Worm (Caenorhabditis elegans) whole organism, L4 larva: ENCODE measurements around the gene C06B3.7.

Source experiments
- D1046.2 ChIP-seq: fragments of 200-800 bp; sonication (Bioruptor generic); IDR thresholded peaks from 2 replicates; pipeline ENCODE4 v1.3.6; 2022; ENCODE audit warnings: missing genetic modification characterization, missing compliant biosample characterization
- F26F4.8 ChIP-seq: fragments of 200-800 bp; sonication (Bioruptor generic); conservative IDR thresholded peaks from 2 replicates; pipeline ENCODE4 v1.3.6; 2022; ENCODE audit warnings: missing genetic modification characterization, missing compliant biosample characterization
- F37D6.2 ChIP-seq: sonication (generic microtip); optimal IDR thresholded peaks from 2 replicates; lab custom pipeline; 2016; ENCODE audit warnings: mild to moderate bottlenecking, missing genetic modification characterization, missing compliant biosample characterization
- F49E8.2 ChIP-seq: sonication (generic microtip); optimal IDR thresholded peaks from 2 replicates; lab custom pipeline; 2016; ENCODE audit warnings: missing compliant biosample characterization, mild to moderate bottlenecking, missing genetic modification characterization, borderline replicate concordance
- Y48G9A.11 ChIP-seq: fragments of 200-800 bp; sonication (Bioruptor generic); IDR thresholded peaks from 2 replicates; pipeline ENCODE4 v1.3.6; 2022; ENCODE audit warnings: missing genetic modification reagents, missing genetic modification characterization, missing compliant biosample characterization
- Y5F2A.4 ChIP-seq: fragments of 200-800 bp; sonication (Bioruptor generic); optimal IDR thresholded peaks from 2 replicates; lab custom pipeline; 2018; ENCODE audit warnings: mild to moderate bottlenecking, missing genetic modification characterization, missing compliant biosample characterization
- aha-1 ChIP-seq: fragments of 150-350 bp; peaks from one replicate; lab custom pipeline; 2014; ENCODE audit warnings: missing biosample characterization, missing genetic modification characterization
- aly-2 ChIP-seq: sonication (generic microtip); optimal IDR thresholded peaks from 2 replicates; lab custom pipeline; 2018; ENCODE audit warnings: missing biosample characterization, missing genetic modification characterization
- ceh-32 ChIP-seq: sonication (generic microtip); optimal IDR thresholded peaks from 2 replicates; lab custom pipeline; 2016; ENCODE audit warnings: mild to moderate bottlenecking, missing genetic modification characterization, missing compliant biosample characterization; ENCODE audit not compliant: poor library complexity
- ceh-44 ChIP-seq: fragments of 200-800 bp; sonication (Bioruptor generic); IDR thresholded peaks from 2 replicates; pipeline ENCODE4 v1.3.6; 2022; ENCODE audit warnings: missing genetic modification reagents, missing genetic modification characterization, missing compliant biosample characterization
- ces-1 ChIP-seq: fragments of 150-350 bp; sonication (generic microtip); optimal IDR thresholded peaks from 4 replicates; lab custom pipeline; 2014; ENCODE audit warnings: missing biosample characterization, missing genetic modification reagents, missing genetic modification characterization
- daf-12 ChIP-seq: fragments of 150-350 bp; optimal IDR thresholded peaks from 2 replicates; lab custom pipeline; 2014; ENCODE audit warnings: missing biosample characterization, missing genetic modification reagents, missing genetic modification characterization
- daf-16 ChIP-seq, 3 experiments: sonication (generic microtip); optimal IDR thresholded peaks; 2 replicates each; lab custom pipeline; 2016 to 2017; ENCODE audit warnings: missing genetic modification characterization in 3 of 3, missing genetic modification reagents in 3 of 3, mild to moderate bottlenecking in 2 of 3, missing compliant biosample characterization in 2 of 3, missing biosample characterization in 1 of 3, moderate library complexity in 1 of 3
- daf-19 ChIP-seq: fragments of 200-800 bp; sonication (Bioruptor generic); conservative IDR thresholded peaks from 2 replicates; pipeline ENCODE4 v1.3.6; 2022; ENCODE audit warnings: missing genetic modification characterization, missing compliant biosample characterization
- dmd-6 ChIP-seq: fragments of 200-800 bp; sonication (Bioruptor generic); IDR thresholded peaks from 2 replicates; pipeline ENCODE4 v1.3.6; 2022; ENCODE audit warnings: missing genetic modification reagents, missing genetic modification characterization, missing compliant biosample characterization
- dmd-8 ChIP-seq: fragments of 200-800 bp; sonication (Bioruptor generic); IDR thresholded peaks from 2 replicates; pipeline ENCODE4 v1.3.6; 2022; ENCODE audit warnings: missing genetic modification characterization, missing compliant biosample characterization
- dpl-1 ChIP-seq: fragments of 150-350 bp; optimal IDR thresholded peaks from 2 replicates; lab custom pipeline; 2014; ENCODE audit warnings: missing biosample characterization, missing genetic modification reagents, missing genetic modification characterization
- duxl-1 ChIP-seq: sonication (generic microtip); optimal IDR thresholded peaks from 2 replicates; lab custom pipeline; 2016; ENCODE audit warnings: mild to moderate bottlenecking, missing genetic modification characterization, moderate library complexity, missing compliant biosample characterization; ENCODE audit not compliant: poor library complexity
- egl-27 ChIP-seq: sonication (generic microtip); optimal IDR thresholded peaks from 3 replicates; lab custom pipeline; 2017; ENCODE audit warnings: missing biosample characterization, missing genetic modification reagents, missing genetic modification characterization
- fos-1 ChIP-seq: fragments of 150-350 bp; optimal IDR thresholded peaks from 2 replicates; lab custom pipeline; 2014; ENCODE audit warnings: missing biosample characterization, missing genetic modification characterization
- hif-1 ChIP-seq, 2 experiments: sonication (generic microtip); optimal IDR thresholded peaks; 2 replicates each; lab custom pipeline; 2016 to 2017; ENCODE audit warnings: missing compliant biosample characterization in 2 of 2, missing genetic modification characterization in 2 of 2, missing genetic modification reagents in 2 of 2, missing genotype in 2 of 2, mild to moderate bottlenecking in 1 of 2
- hlh-11 ChIP-seq: fragments of 200-800 bp; sonication (Bioruptor generic); optimal IDR thresholded peaks from 2 replicates; lab custom pipeline; 2018; ENCODE audit warnings: mild to moderate bottlenecking, missing genetic modification characterization, missing compliant biosample characterization
- hlh-30 ChIP-seq: sonication (generic microtip); optimal IDR thresholded peaks from 2 replicates; lab custom pipeline; 2017; ENCODE audit warnings: antibody characterized with exemption, mild to moderate bottlenecking, missing genetic modification characterization, missing compliant biosample characterization; ENCODE audit not compliant: insufficient read depth
- hmg-1.1 ChIP-seq: fragments of 200-800 bp; sonication (Bioruptor generic); IDR thresholded peaks from 2 replicates; pipeline ENCODE4 v1.3.6; 2022; ENCODE audit warnings: missing genetic modification reagents, missing genetic modification characterization, missing compliant biosample characterization
- lim-7 ChIP-seq: fragments of 200-800 bp; sonication (Bioruptor generic); IDR thresholded peaks from 2 replicates; pipeline ENCODE4 v1.3.6; 2022; ENCODE audit warnings: missing genetic modification characterization, missing compliant biosample characterization
- lin-38 ChIP-seq: fragments of 200-800 bp; sonication (Bioruptor generic); IDR thresholded peaks from 2 replicates; pipeline ENCODE4 v1.3.6; 2022; ENCODE audit warnings: missing genetic modification reagents, missing genetic modification characterization, missing compliant biosample characterization
- lir-3 ChIP-seq: sonication (generic microtip); optimal IDR thresholded peaks from 2 replicates; lab custom pipeline; 2016; ENCODE audit warnings: mild to moderate bottlenecking, missing genetic modification characterization, missing compliant biosample characterization
- madf-9 ChIP-seq: fragments of 200-800 bp; sonication (Bioruptor generic); conservative IDR thresholded peaks from 2 replicates; pipeline ENCODE4 v1.3.6; 2022; ENCODE audit warnings: missing genetic modification reagents, missing genetic modification characterization, missing compliant biosample characterization
- mdt-29 ChIP-seq: fragments of 200-800 bp; sonication (Bioruptor generic); IDR thresholded peaks from 2 replicates; pipeline ENCODE4 v1.3.6; 2022; ENCODE audit warnings: missing genetic modification reagents, missing genetic modification characterization, missing compliant biosample characterization
- mxl-2 ChIP-seq: fragments of 200-800 bp; sonication (Bioruptor generic); conservative IDR thresholded peaks from 2 replicates; pipeline ENCODE4 v1.3.6; 2022; ENCODE audit warnings: missing genetic modification reagents, missing genetic modification characterization, missing compliant biosample characterization
- mxl-3 ChIP-seq: fragments of 200-800 bp; sonication (Bioruptor generic); optimal IDR thresholded peaks from 2 replicates; lab custom pipeline; 2018; ENCODE audit warnings: mild to moderate bottlenecking, missing genetic modification characterization, missing compliant biosample characterization
- nhr-10 ChIP-seq: fragments of 150-350 bp; optimal IDR thresholded peaks from 2 replicates; lab custom pipeline; 2014; ENCODE audit warnings: missing biosample characterization, missing genetic modification characterization
- nhr-102 ChIP-seq: sonication (generic microtip); optimal IDR thresholded peaks from 2 replicates; lab custom pipeline; 2016; ENCODE audit warnings: mild to moderate bottlenecking, missing genetic modification characterization, moderate library complexity, missing compliant biosample characterization
- nhr-11 ChIP-seq: fragments of 150-350 bp; optimal IDR thresholded peaks from 2 replicates; lab custom pipeline; 2014; ENCODE audit warnings: missing biosample characterization, missing genetic modification characterization
- nhr-41 ChIP-seq: fragments of 200-800 bp; sonication (Bioruptor generic); IDR thresholded peaks from 2 replicates; pipeline ENCODE4 v1.3.6; 2022; ENCODE audit warnings: missing genetic modification reagents, missing genetic modification characterization, missing compliant biosample characterization
- nhr-42 ChIP-seq: fragments of 200-800 bp; sonication (Bioruptor generic); IDR thresholded peaks from 2 replicates; pipeline ENCODE4 v1.3.6; 2022; ENCODE audit warnings: missing genetic modification characterization, missing compliant biosample characterization
- nhr-77 ChIP-seq: fragments of 150-350 bp; optimal IDR thresholded peaks from 2 replicates; lab custom pipeline; 2014; ENCODE audit warnings: missing biosample characterization, missing genetic modification characterization
- pha-4 ChIP-seq, 2 experiments: fragments of 150-350 bp in 1 of 2; fragments of 200-800 bp in 1 of 2; sonication (Bioruptor generic) in 1 of 2; IDR thresholded peaks in 1 of 2; optimal IDR thresholded peaks in 1 of 2; 2 replicates each; pipeline versions ENCODE4 v1.3.6 to Lab custom; 2014 to 2022; ENCODE audit warnings: missing genetic modification characterization in 2 of 2, missing genetic modification reagents in 2 of 2, missing biosample characterization in 1 of 2, missing compliant biosample characterization in 1 of 2
- php-3 ChIP-seq: fragments of 200-800 bp; sonication (Bioruptor generic); IDR thresholded peaks from 2 replicates; pipeline ENCODE4 v1.3.6; 2022; ENCODE audit warnings: missing genetic modification reagents, missing genetic modification characterization, missing compliant biosample characterization
- set-16 ChIP-seq: fragments of 200-800 bp; sonication (Bioruptor generic); IDR thresholded peaks from 2 replicates; pipeline ENCODE4 v1.3.6; 2022; ENCODE audit warnings: missing genetic modification reagents, missing genetic modification characterization, missing compliant biosample characterization
- snpc-1.2 ChIP-seq: fragments of 200-800 bp; sonication (Bioruptor generic); IDR thresholded peaks from 2 replicates; pipeline ENCODE4 v1.3.6; 2022; ENCODE audit warnings: missing genetic modification reagents, missing genetic modification characterization, missing compliant biosample characterization
- spr-1 ChIP-seq: sonication (generic microtip); optimal IDR thresholded peaks from 2 replicates; lab custom pipeline; 2016; ENCODE audit warnings: mild to moderate bottlenecking, missing genetic modification characterization, missing compliant biosample characterization
- unc-39 ChIP-seq: sonication (generic microtip); optimal IDR thresholded peaks from 2 replicates; lab custom pipeline; 2017; ENCODE audit warnings: missing biosample characterization, missing genetic modification characterization
- unc-62 ChIP-seq, 3 experiments: fragments of 150-350 bp in 1 of 3; sonication (generic microtip); optimal IDR thresholded peaks in 2 of 3; peaks in 1 of 3; 1 replicate in 1 of 3; 2 replicates in 2 of 3; lab custom pipeline; 2014 to 2017; ENCODE audit warnings: missing biosample characterization in 3 of 3, missing genetic modification characterization in 3 of 3, missing genetic modification reagents in 3 of 3, missing genotype in 1 of 3
- zag-1 ChIP-seq: fragments of 150-350 bp; optimal IDR thresholded peaks from 2 replicates; lab custom pipeline; 2014; ENCODE audit warnings: missing biosample characterization, missing genetic modification characterization
- zfp-2 ChIP-seq: sonication (generic microtip); optimal IDR thresholded peaks from 2 replicates; lab custom pipeline; 2016; ENCODE audit warnings: mild to moderate bottlenecking, missing genetic modification characterization, missing compliant biosample characterization
- zip-11 ChIP-seq: fragments of 200-800 bp; sonication (Bioruptor generic); IDR thresholded peaks from 2 replicates; pipeline ENCODE4 v1.3.6; 2022; ENCODE audit warnings: missing genetic modification characterization, missing compliant biosample characterization

Gene C06B3.7

ce11 chrV:13892457-13893375 lies 16.8 kb upstream of the C06B3.7 start, which contains the start of gene sptl-3 (continued):
- no peak for TF ChIP-seq dpl-1 (GFP tag; lab: Kevin White, UChicago)
- no peak for TF ChIP-seq pha-4 (GFP tag; IDR thresholded peaks at IDR 0.05; lab: Robert Waterston, UW)
- no peak for TF ChIP-seq pha-4 (tag; optimal IDR thresholded peaks at IDR 0.05; lab: Kevin White, UChicago)
- TF ChIP-seq fos-1 (tag; lab: Kevin White, UChicago) = no peak
- no peak for TF ChIP-seq zag-1
- no peak for TF ChIP-seq daf-16 (GFP tag; optimal IDR thresholded peaks at IDR 0.05; lab: Kevin White, UChicago)
- TF ChIP-seq daf-16 (tag; optimal IDR thresholded peaks at IDR 0.05; lab: Kevin White, UChicago) = peak; percentile 72
- peak; percentile 67; the same call in 1 of the 2 replicates for TF ChIP-seq php-3 (GFP tag; lab: Robert Waterston, UW)
- TF ChIP-seq dmd-8 (GFP tag; lab: Robert Waterston, UW) = no peak
- no peak for TF ChIP-seq aly-2 (tag; lab: Kevin White, UChicago)
- TF ChIP-seq F37D6.2 (tag; lab: Kevin White, UChicago) = no peak
- no peak for TF ChIP-seq Y5F2A.4 (GFP tag; lab: Kevin White, UChicago)
- TF ChIP-seq hif-1 (tag; optimal IDR thresholded peaks at IDR 0.05; lab: Kevin White, UChicago) = no peak
- no peak for TF ChIP-seq duxl-1 (tag; lab: Kevin White, UChicago)
- TF ChIP-seq nhr-42 (GFP tag; lab: Robert Waterston, UW) = no peak
- peak; percentile 92 for TF ChIP-seq aha-1 (tag; lab: Kevin White, UChicago)
- TF ChIP-seq ceh-32 (tag; lab: Kevin White, UChicago) = no peak
- TF ChIP-seq hlh-11 = peak; percentile 84
- TF ChIP-seq lir-3 (tag; lab: Kevin White, UChicago) = no peak
- no peak for TF ChIP-seq ceh-44
- TF ChIP-seq nhr-11 = peak; percentile 60
- no peak for TF ChIP-seq daf-12 (tag; lab: Kevin White, UChicago)
- TF ChIP-seq F26F4.8 (GFP tag; lab: Robert Waterston, UW) = no peak
- TF ChIP-seq nhr-102 (tag; lab: Kevin White, UChicago) = peak; percentile 13
- 0 out of 2 replicates have a peak, but pooled peaks have one; percentile 42 for TF ChIP-seq hmg-1.1
- no peak for TF ChIP-seq lin-38 (GFP tag; lab: Robert Waterston, UW)
- TF ChIP-seq hlh-30 = peak; percentile 58
- TF ChIP-seq set-16 = no peak
- TF ChIP-seq unc-62 (GFP tag; optimal IDR thresholded peaks at IDR 0.05 in 1 of 2; lab: Kevin White, UChicago) = peak in 1 of 2 experiments; percentile 11
- TF ChIP-seq unc-62 (tag; optimal IDR thresholded peaks at IDR 0.05; lab: Kevin White, UChicago) = peak; percentile 13
- TF ChIP-seq zip-11 (GFP tag; lab: Robert Waterston, UW) = no peak
- TF ChIP-seq Y48G9A.11 (GFP tag; lab: Robert Waterston, UW) = no peak
- TF ChIP-seq unc-39 (tag; lab: Kevin White, UChicago) = no peak
- TF ChIP-seq zfp-2 = no peak
- TF ChIP-seq nhr-10 (tag; lab: Kevin White, UChicago) = peak; percentile 63
- TF ChIP-seq ces-1 (GFP tag; lab: Kevin White, UChicago) = no peak
- no peak for TF ChIP-seq mxl-2 (GFP tag; lab: Robert Waterston, UW)
- TF ChIP-seq nhr-77 = no peak
- no peak for TF ChIP-seq mdt-29 (GFP tag; lab: Robert Waterston, UW)
- no peak for TF ChIP-seq F49E8.2 (tag; lab: Kevin White, UChicago)
- no peak for TF ChIP-seq lim-7 (GFP tag; lab: Robert Waterston, UW)
- TF ChIP-seq snpc-1.2 (GFP tag; lab: Robert Waterston, UW) = no peak
- no peak for TF ChIP-seq daf-19 (GFP tag; lab: Robert Waterston, UW)
- TF ChIP-seq madf-9 (GFP tag; lab: Robert Waterston, UW) = no peak
- no peak for TF ChIP-seq D1046.2 (GFP tag; lab: Robert Waterston, UW)
- TF ChIP-seq mxl-3 (GFP tag; lab: Kevin White, UChicago) = no peak
- no peak for TF ChIP-seq nhr-41 (GFP tag; lab: Robert Waterston, UW)
- no peak for TF ChIP-seq egl-27 (tag; lab: Kevin White, UChicago)
- peak; percentile 73 for TF ChIP-seq dmd-6 (GFP tag; lab: Robert Waterston, UW)
- TF ChIP-seq spr-1 (tag; lab: Kevin White, UChicago) = no peak
